Worm (Caenorhabditis elegans) whole organism, L1 larva: ENCODE results near the gene vps-33.1.
A peak's percentile ranks its signal among the peaks of the same experiment; 100 is the strongest.

Source experiments
- ama-1 ChIP-seq: fragments of 150-350 bp; optimal IDR thresholded peaks from 2 replicates; lab custom pipeline; 2014
- ceh-82 ChIP-seq, 3 experiments: fragments of 150-350 bp in 1 of 3; sonication (generic microtip) in 2 of 3; optimal IDR thresholded peaks; 2 replicates each; lab custom pipeline; 2014 to 2017; ENCODE audit warnings: missing biosample characterization in 3 of 3, missing genetic modification characterization in 3 of 3
- efl-3 ChIP-seq: fragments of 200-800 bp; sonication (Bioruptor generic); optimal IDR thresholded peaks from 2 replicates; lab custom pipeline; 2018; ENCODE audit warnings: mild to moderate bottlenecking, missing genetic modification characterization, missing compliant biosample characterization
- egl-27 ChIP-seq, 2 experiments: fragments of 150-350 bp in 1 of 2; sonication (generic microtip); optimal IDR thresholded peaks; 3 replicates each; lab custom pipeline; 2017 to 2018; ENCODE audit warnings: missing biosample characterization in 2 of 2, missing genetic modification characterization in 2 of 2, missing genetic modification reagents in 2 of 2
- fos-1 ChIP-seq: fragments of 150-350 bp; optimal IDR thresholded peaks from 2 replicates; lab custom pipeline; 2014; ENCODE audit warnings: missing biosample characterization, missing genetic modification characterization
- lin-13 ChIP-seq: fragments of 150-350 bp; optimal IDR thresholded peaks from 2 replicates; lab custom pipeline; 2014; ENCODE audit warnings: missing biosample characterization, missing genetic modification reagents, missing genetic modification characterization
- lir-3 ChIP-seq: sonication (generic microtip); optimal IDR thresholded peaks from 2 replicates; lab custom pipeline; 2016; ENCODE audit warnings: mild to moderate bottlenecking, missing genetic modification characterization, moderate library complexity, missing compliant biosample characterization; ENCODE audit not compliant: poor library complexity
- nhr-237 ChIP-seq: fragments of 150-350 bp; optimal IDR thresholded peaks from 2 replicates; lab custom pipeline; 2014; ENCODE audit warnings: missing biosample characterization, missing genetic modification characterization
- nhr-85 ChIP-seq: sonication (generic microtip); peaks from one replicate; lab custom pipeline; 2016; ENCODE audit warnings: missing genetic modification characterization, inconsistent platforms, missing compliant biosample characterization
- nhr-90 ChIP-seq: sonication (generic microtip); optimal IDR thresholded peaks from 2 replicates; lab custom pipeline; 2016; ENCODE audit warnings: mild to moderate bottlenecking, missing genetic modification characterization, missing compliant biosample characterization; ENCODE audit not compliant: poor library complexity
- snpc-4 ChIP-seq: fragments of 150-350 bp; optimal IDR thresholded peaks from 2 replicates; lab custom pipeline; 2014; ENCODE audit warnings: missing biosample characterization, missing genetic modification characterization
- unc-62 ChIP-seq: fragments of 150-350 bp; optimal IDR thresholded peaks from 2 replicates; lab custom pipeline; 2014; ENCODE audit warnings: missing biosample characterization, missing genetic modification reagents, missing genetic modification characterization

DNA sequence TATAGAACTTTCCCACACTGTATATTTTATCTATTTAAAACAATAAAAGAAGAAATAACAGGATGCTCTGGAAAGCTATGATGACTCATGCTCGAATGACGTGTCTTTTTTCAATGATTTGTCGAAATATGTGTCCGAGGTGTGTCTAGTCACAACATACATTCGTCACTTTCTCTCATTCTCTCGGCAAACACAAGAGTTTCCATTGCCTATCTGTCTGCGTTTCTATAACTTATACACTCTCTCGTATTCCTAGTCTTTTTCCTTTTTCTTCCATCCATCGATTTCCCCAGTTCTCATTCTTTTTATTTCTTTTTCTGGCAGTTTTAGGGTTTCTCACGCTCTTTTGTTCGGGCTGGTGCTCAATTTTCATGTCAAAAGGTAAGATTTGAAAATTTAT lies 4.0 kb upstream of the vps-33.1 start:
- TF ChIP-seq unc-62 (GFP tag; lab: Kevin White, UChicago) (no peak), ama-1 (lab: Kevin White, UChicago) (no peak), lin-13 (GFP tag; lab: Kevin White, UChicago) (no peak), egl-27 (tag; optimal IDR thresholded peaks at IDR 0.05; lab: Kevin White, UChicago) (no peak), fos-1 (tag; lab: Kevin White, UChicago) (peak; percentile 42), nhr-90 (no peak), lir-3 (tag; lab: Kevin White, UChicago) (no peak), efl-3 (GFP tag; lab: Kevin White, UChicago) (no peak), nhr-85 (tag; lab: Kevin White, UChicago) (no peak), snpc-4 (tag; lab: Kevin White, UChicago) (no peak), ceh-82 (tag; optimal IDR thresholded peaks at IDR 0.05; lab: Kevin White, UChicago) (peak in 1 of 3 experiments; percentile 35), nhr-237 (tag; lab: Kevin White, UChicago) (no peak)
